Worm (Caenorhabditis elegans): ENCODE results near the gene pot-3.

ce11 chrIII:13755689-13756088 lies 24.3 kb upstream of the pot-3 start, which contains the start of gene toca-2:
- TF ChIP-seq blmp-1 (tag; optimal IDR thresholded peaks at IDR 0.05) (no peak), nhr-237 (tag; optimal IDR thresholded peaks at IDR 0.05) (no peak), snpc-4 (tag; optimal IDR thresholded peaks at IDR 0.05) (no peak)

All from whole organism, mixed stage, embryonic.